Worm (Caenorhabditis elegans): Measurements from ENCODE around the gene Y43C5A.7.

Gene Y43C5A.7

ce11 chrIV:10313565-10313964, 36.5 kb downstream of the Y43C5A.7 start, which contains the start of gene acs-18:
Gene acs-18, minus strand, starts transcription at chrIV:10313665.
- TF ChIP-seq zim-3 (tag; optimal IDR thresholded peaks at IDR 0.05) (no peak), dpff-1 (tag; optimal IDR thresholded peaks at IDR 0.05) (no peak), die-1 (tag; optimal IDR thresholded peaks at IDR 0.05) (no peak), hmg-1.2 (GFP tag; IDR thresholded peaks at IDR 0.05) (no peak), somi-1 (GFP tag; optimal IDR thresholded peaks at IDR 0.05) (no peak), F52B5.7 (tag; optimal IDR thresholded peaks at IDR 0.05) (no peak), snpc-1.1 (tag; optimal IDR thresholded peaks at IDR 0.05; ENCODE audit: insufficient read depth) (no peak), lin-40 (tag; optimal IDR thresholded peaks at IDR 0.05) (no peak), F55B11.4 (tag; optimal IDR thresholded peaks at IDR 0.05; ENCODE audit: borderline replicate concordance, insufficient read depth) (no peak), madf-8 (GFP tag; conservative IDR thresholded peaks at IDR 0.05) (no peak), bed-1 (GFP tag; IDR thresholded peaks at IDR 0.05) (no peak), pha-4 (tag; optimal IDR thresholded peaks at IDR 0.05) (no peak), ceh-79 (tag; optimal IDR thresholded peaks at IDR 0.05) (no peak), K12H6.12 (tag; optimal IDR thresholded peaks at IDR 0.05) (no peak), F33H1.4 (GFP tag; IDR thresholded peaks at IDR 0.05) (no peak), B0261.1 (tag; optimal IDR thresholded peaks at IDR 0.05) (no peak), egl-18 (GFP tag; IDR thresholded peaks at IDR 0.05) (no peak), ztf-25 (GFP tag; IDR thresholded peaks at IDR 0.05) (no peak), lin-26 (GFP tag; IDR thresholded peaks at IDR 0.05) (no peak)

ce11 chrIV:10318199-10318598, 41.1 kb downstream of the Y43C5A.7 start, which contains the start of gene R09E10.2:
Gene R09E10.2, minus strand, starts transcription at chrIV:10318299.
- no peak for TF ChIP-seq B0336.3 (GFP tag; IDR thresholded peaks at IDR 0.05)
- no peak for TF ChIP-seq unc-130 (GFP tag; optimal IDR thresholded peaks at IDR 0.05)
- TF ChIP-seq lin-35 (GFP tag; optimal IDR thresholded peaks at IDR 0.05): no peak
- TF ChIP-seq cebp-1 (GFP tag; IDR thresholded peaks at IDR 0.05): no peak
- no peak for TF ChIP-seq cebp-1 (tag; optimal IDR thresholded peaks at IDR 0.05)
- TF ChIP-seq nhr-80 (tag; optimal IDR thresholded peaks at IDR 0.05): no peak
- no peak for TF ChIP-seq let-607 (tag; optimal IDR thresholded peaks at IDR 0.05)
- TF ChIP-seq die-1 (tag; optimal IDR thresholded peaks at IDR 0.05): no peak
- no peak for TF ChIP-seq ZK185.1 (tag; optimal IDR thresholded peaks at IDR 0.05; ENCODE audit: poor library complexity, severe bottlenecking)
- no peak for TF ChIP-seq nfyb-1 (GFP tag; IDR thresholded peaks at IDR 0.05)
- TF ChIP-seq snpc-4 (GFP tag; optimal IDR thresholded peaks at IDR 0.05): no peak
- no peak for TF ChIP-seq snpc-4 (tag; optimal IDR thresholded peaks at IDR 0.05)
- no peak for TF ChIP-seq ceh-79 (tag; optimal IDR thresholded peaks at IDR 0.05)
- TF ChIP-seq efl-1 (GFP tag; optimal IDR thresholded peaks at IDR 0.05): no peak
- no peak for TF ChIP-seq nhr-179 (tag; optimal IDR thresholded peaks at IDR 0.05)
- TF ChIP-seq snpc-1.3 (tag; optimal IDR thresholded peaks at IDR 0.05; ENCODE audit: insufficient read depth): no peak
- TF ChIP-seq Y79H2A.3 (GFP tag; conservative IDR thresholded peaks at IDR 0.05): no peak
- no peak for TF ChIP-seq ztf-28 (GFP tag; IDR thresholded peaks at IDR 0.05)
- no peak for TF ChIP-seq ztf-6 (GFP tag; IDR thresholded peaks at IDR 0.05)
- TF ChIP-seq xnd-1 (tag; optimal IDR thresholded peaks at IDR 0.05): no peak
- no peak for TF ChIP-seq ccch-3 (GFP tag; optimal IDR thresholded peaks at IDR 0.05)
- no peak for TF ChIP-seq athp-1 (tag; optimal IDR thresholded peaks at IDR 0.05)
